Fruit fly (Drosophila melanogaster) whole organism, embryonic: ENCODE results near the gene eIF3d1.

Source experiments
- ATbp ChIP-seq: fragments of 200-800 bp; sonication (Bioruptor generic); optimal IDR thresholded peaks from 2 replicates; lab custom pipeline; 2017; ENCODE audit warnings: missing biosample characterization, mild to moderate bottlenecking, missing genetic modification characterization, missing genetic modification reagents
- Antp ChIP-seq: fragments of 200-800 bp; sonication (Bioruptor generic); optimal IDR thresholded peaks from 3 replicates; lab custom pipeline; 2016; ENCODE audit warnings: missing biosample characterization, missing genetic modification characterization
- Awh ChIP-seq: fragments of 200-800 bp; sonication (Bioruptor generic); IDR thresholded peaks from 2 replicates; pipeline ENCODE4, ENCODE4 v1.3.6; 2022; ENCODE audit warnings: missing biosample characterization, missing genetic modification characterization
- Bdp1 ChIP-seq: fragments of 200-800 bp; sonication (Bioruptor generic); optimal IDR thresholded peaks from 3 replicates; lab custom pipeline; 2016; ENCODE audit warnings: missing biosample characterization, missing genetic modification characterization
- Blimp-1 ChIP-seq: fragments of 200-800 bp; sonication (Bioruptor generic); optimal IDR thresholded peaks from 3 replicates; lab custom pipeline; 2018; ENCODE audit warnings: missing biosample characterization, missing genetic modification characterization, mild to moderate bottlenecking, moderate library complexity, missing genetic modification reagents
- CG10321 ChIP-seq: fragments of 200-800 bp; sonication (Bioruptor generic); IDR thresholded peaks from 2 replicates; pipeline ENCODE4 v1.3.6; 2022; ENCODE audit warnings: missing biosample characterization, missing genetic modification characterization
- CG10431 ChIP-seq: fragments of 200-800 bp; sonication (Bioruptor generic); optimal IDR thresholded peaks from 3 replicates; lab custom pipeline; 2018; ENCODE audit warnings: missing biosample characterization, mild to moderate bottlenecking, missing genetic modification characterization
- CG11093 ChIP-seq: fragments of 200-800 bp; sonication (Bioruptor generic); IDR thresholded peaks from 3 replicates; pipeline ENCODE4 v1.3.6; 2022; ENCODE audit warnings: missing biosample characterization, missing genetic modification characterization
- CG12236 ChIP-seq: fragments of 200-800 bp; sonication (Bioruptor generic); optimal IDR thresholded peaks from 2 replicates; lab custom pipeline; 2016; ENCODE audit warnings: missing biosample characterization, missing genetic modification characterization
- CG14860 ChIP-seq: fragments of 200-800 bp; sonication (Bioruptor generic); IDR thresholded peaks from 3 replicates; pipeline ENCODE4 v1.3.6; 2022; ENCODE audit warnings: missing biosample characterization, missing genetic modification characterization; ENCODE audit not compliant: partially characterized antibody
- CG17186 ChIP-seq: fragments of 200-800 bp; sonication (Bioruptor generic); optimal IDR thresholded peaks from 3 replicates; lab custom pipeline; 2017; ENCODE audit warnings: missing biosample characterization, missing genetic modification reagents, missing genetic modification characterization
- CG17328 ChIP-seq: fragments of 200-800 bp; sonication (Bioruptor generic); IDR thresholded peaks from 2 replicates; pipeline ENCODE4 v1.3.6; 2022; ENCODE audit warnings: missing biosample characterization, missing genetic modification characterization
- CG1832 ChIP-seq: fragments of 200-800 bp; sonication (Bioruptor generic); optimal IDR thresholded peaks from 2 replicates; lab custom pipeline; 2017; ENCODE audit warnings: missing biosample characterization, mild to moderate bottlenecking, missing genetic modification characterization, inconsistent platforms
- CG2889 ChIP-seq: fragments of 200-800 bp; sonication (Bioruptor generic); IDR thresholded peaks from 3 replicates; pipeline ENCODE4 v1.3.6; 2022; ENCODE audit warnings: missing biosample characterization, missing genetic modification characterization
- CG30403 ChIP-seq: fragments of 200-800 bp; sonication (Bioruptor generic); optimal IDR thresholded peaks from 3 replicates; lab custom pipeline; 2016; ENCODE audit warnings: missing biosample characterization, missing genetic modification characterization
- CG3163 ChIP-seq: fragments of 200-800 bp; sonication (Bioruptor generic); optimal IDR thresholded peaks from 3 replicates; lab custom pipeline; 2016; ENCODE audit warnings: missing biosample characterization, missing genetic modification characterization
- CG3726 ChIP-seq: fragments of 200-800 bp; sonication (Bioruptor generic); IDR thresholded peaks from 3 replicates; pipeline ENCODE4, ENCODE4 v1.3.6; 2022; ENCODE audit warnings: missing biosample characterization, missing genetic modification characterization
- CG3995 ChIP-seq: fragments of 200-800 bp; sonication (Bioruptor generic); optimal IDR thresholded peaks from 3 replicates; lab custom pipeline; 2016; ENCODE audit warnings: missing biosample characterization, missing genetic modification characterization
- CG43689 ChIP-seq: fragments of 200-800 bp; sonication (Bioruptor generic); IDR thresholded peaks from 2 replicates; pipeline ENCODE4 v1.3.6; 2022; ENCODE audit warnings: missing biosample characterization, missing genetic modification characterization
- CG6254 ChIP-seq: fragments of 200-800 bp; sonication (Bioruptor generic); optimal IDR thresholded peaks from 3 replicates; lab custom pipeline; 2017; ENCODE audit warnings: mild to moderate bottlenecking, missing biosample characterization, missing genetic modification reagents, missing genetic modification characterization
- CG6683 ChIP-seq: fragments of 200-800 bp; sonication (Bioruptor generic); optimal IDR thresholded peaks from 2 replicates; lab custom pipeline; 2017; ENCODE audit warnings: missing biosample characterization, mild to moderate bottlenecking, missing genetic modification characterization, missing genetic modification reagents
- CG8765 ChIP-seq: fragments of 200-800 bp; sonication (Bioruptor generic); IDR thresholded peaks from 2 replicates; pipeline ENCODE4 v1.3.6; 2022; ENCODE audit warnings: missing biosample characterization, missing genetic modification characterization
- CG9215 ChIP-seq: fragments of 200-800 bp; sonication (Bioruptor generic); IDR thresholded peaks from 2 replicates; pipeline ENCODE4 v1.3.6; 2022; ENCODE audit warnings: missing biosample characterization, missing genetic modification characterization
- CHES-1-like ChIP-seq: fragments of 200-800 bp; sonication (Bioruptor generic); optimal IDR thresholded peaks from 2 replicates; lab custom pipeline; 2016; ENCODE audit warnings: missing biosample characterization, missing genetic modification characterization
- D ChIP-seq, 2 experiments: fragments of 200-800 bp in 1 of 2; fragments of >200 bp in 1 of 2; sonication (Bioruptor generic) in 1 of 2; optimal IDR thresholded peaks; 2 replicates in 1 of 2; 3 replicates in 1 of 2; lab custom pipeline; 2017; ENCODE audit warnings: mild to moderate bottlenecking in 1 of 2, missing biosample characterization in 1 of 2, missing genetic modification characterization in 1 of 2, missing genetic modification reagents in 1 of 2
- D19A ChIP-seq: fragments of 200-800 bp; optimal IDR thresholded peaks from 3 replicates; lab custom pipeline; 2019; ENCODE audit warnings: missing biosample characterization, mild to moderate bottlenecking, missing genetic modification characterization, moderate library complexity
- Dip3 ChIP-seq: fragments of 200-800 bp; sonication (Bioruptor generic); optimal IDR thresholded peaks from 3 replicates; lab custom pipeline; 2016; ENCODE audit warnings: missing biosample characterization, missing genetic modification characterization
- Ets65A ChIP-seq: fragments of 200-800 bp; sonication (Bioruptor generic); peaks from one replicate; lab custom pipeline; 2016; ENCODE audit warnings: missing biosample characterization, missing genetic modification characterization
- H2.0 ChIP-seq: fragments of 200-800 bp; sonication (Bioruptor generic); IDR thresholded peaks from 2 replicates; pipeline ENCODE4 v1.3.6; 2022; ENCODE audit warnings: missing biosample characterization, missing genetic modification characterization
- Hsf ChIP-seq: fragments of 200-800 bp; sonication (Bioruptor generic); optimal IDR thresholded peaks from 3 replicates; lab custom pipeline; 2016; ENCODE audit warnings: missing biosample characterization, missing genetic modification characterization
- Jarid2 ChIP-seq: fragments of 200-800 bp; sonication (Bioruptor generic); optimal IDR thresholded peaks from 3 replicates; lab custom pipeline; 2017; ENCODE audit warnings: mild to moderate bottlenecking, missing biosample characterization, missing genetic modification reagents, missing genetic modification characterization
- MBD-R2 ChIP-seq: fragments of 200-800 bp; sonication (Bioruptor generic); IDR thresholded peaks from 2 replicates; pipeline ENCODE4 v1.3.6; 2022; ENCODE audit warnings: missing biosample characterization, missing genetic modification characterization
- Max ChIP-seq: fragments of 200-800 bp; sonication (Bioruptor generic); optimal IDR thresholded peaks from 2 replicates; lab custom pipeline; 2016; ENCODE audit warnings: missing biosample characterization, mild to moderate bottlenecking, missing genetic modification characterization
- Med ChIP-seq: fragments of 200-800 bp; sonication (Bioruptor generic); peaks from one replicate; lab custom pipeline; 2016; ENCODE audit warnings: missing biosample characterization, missing genetic modification characterization, mild to moderate bottlenecking, inconsistent platforms, moderate library complexity
- Myb ChIP-seq: fragments of 200-800 bp; sonication (Bioruptor generic); optimal IDR thresholded peaks from 2 replicates; lab custom pipeline; 2016; ENCODE audit warnings: missing biosample characterization, missing genetic modification characterization
- NC2β ChIP-seq: fragments of 200-800 bp; sonication (Bioruptor generic); optimal IDR thresholded peaks from 2 replicates; lab custom pipeline; 2016; ENCODE audit warnings: missing biosample characterization, missing genetic modification characterization
- Taf1 ChIP-seq: fragments of 200-800 bp; sonication (Bioruptor generic); IDR thresholded peaks from 2 replicates; pipeline ENCODE4 v1.3.6; 2022; ENCODE audit warnings: missing biosample characterization, missing genetic modification characterization
- abd-A ChIP-seq: fragments of 200-800 bp; sonication (Bioruptor generic); optimal IDR thresholded peaks from 3 replicates; lab custom pipeline; 2019; ENCODE audit warnings: missing biosample characterization, mild to moderate bottlenecking, missing genetic modification characterization, moderate library complexity
- bigmax ChIP-seq: fragments of 200-800 bp; sonication (Bioruptor generic); optimal IDR thresholded peaks from 2 replicates; lab custom pipeline; 2018; ENCODE audit warnings: missing biosample characterization, mild to moderate bottlenecking, missing genetic modification characterization
- chn ChIP-seq: fragments of 200-800 bp; sonication (Bioruptor generic); optimal IDR thresholded peaks from 2 replicates; lab custom pipeline; 2016; ENCODE audit warnings: missing biosample characterization, missing genetic modification characterization
- crol ChIP-seq: fragments of 200-800 bp; sonication (Bioruptor generic); IDR thresholded peaks from 2 replicates; pipeline ENCODE4 v1.3.6; 2022; ENCODE audit warnings: missing biosample characterization, missing genetic modification characterization
- fd102C ChIP-seq: fragments of 200-800 bp; sonication (Bioruptor generic); optimal IDR thresholded peaks from 2 replicates; lab custom pipeline; 2018; ENCODE audit warnings: missing biosample characterization, mild to moderate bottlenecking, missing genetic modification characterization, moderate library complexity
- fu2 ChIP-seq: fragments of 200-800 bp; sonication (Bioruptor generic); optimal IDR thresholded peaks from 2 replicates; lab custom pipeline; 2016; ENCODE audit warnings: missing biosample characterization, missing genetic modification characterization
- jigr1 ChIP-seq: fragments of 200-800 bp; sonication (Bioruptor generic); IDR thresholded peaks from 3 replicates; pipeline ENCODE4 v1.3.6; 2022; ENCODE audit warnings: missing biosample characterization, missing genetic modification characterization
- lab ChIP-seq: fragments of 200-800 bp; sonication (Bioruptor generic); optimal IDR thresholded peaks from 3 replicates; lab custom pipeline; 2017; ENCODE audit warnings: missing biosample characterization, missing genetic modification characterization, mild to moderate bottlenecking, moderate library complexity, missing genetic modification reagents
- peb ChIP-seq: fragments of 200-800 bp; sonication (Bioruptor generic); IDR thresholded peaks from 2 replicates; pipeline ENCODE4 v1.3.6; 2022; ENCODE audit warnings: missing biosample characterization, missing genetic modification characterization
- pzg ChIP-seq: fragments of 200-800 bp; sonication (Bioruptor generic); optimal IDR thresholded peaks from 3 replicates; lab custom pipeline; 2018; ENCODE audit warnings: missing biosample characterization, mild to moderate bottlenecking, missing genetic modification characterization, moderate library complexity
- schlank ChIP-seq: fragments of 200-800 bp; sonication (Bioruptor generic); optimal IDR thresholded peaks from 2 replicates; lab custom pipeline; 2018; ENCODE audit warnings: missing biosample characterization, mild to moderate bottlenecking, missing genetic modification characterization
- stc ChIP-seq: fragments of 200-800 bp; sonication (Bioruptor generic); IDR thresholded peaks from 2 replicates; pipeline ENCODE4 v1.3.6; 2022; ENCODE audit warnings: missing biosample characterization, missing genetic modification characterization
- sug ChIP-seq: fragments of 200-800 bp; optimal IDR thresholded peaks from 2 replicates; lab custom pipeline; 2019; ENCODE audit warnings: missing biosample characterization, mild to moderate bottlenecking, missing genetic modification characterization, moderate library complexity

The eIF3d1 gene

dm6 chr3R:23649831-23650230 lies 30.0 kb upstream of the eIF3d1 start (continued):
- TF ChIP-seq Hsf (no peak), Taf1 (GFP tag; lab: Robert Waterston, UW) (no peak), Ets65A (GFP tag; lab: Kevin White, UChicago) (peak; percentile 63), CG10321 (GFP tag; lab: Robert Waterston, UW) (no peak), CG8765 (GFP tag; lab: Robert Waterston, UW) (no peak), fu2 (GFP tag; lab: Kevin White, UChicago) (no peak), abd-A (tag; lab: Kevin White, UChicago) (peak; percentile 90), crol (GFP tag; lab: Robert Waterston, UW) (peak; percentile 48; the same call in 1 of the 2 replicates), peb (no peak), CG17328 (GFP tag; lab: Robert Waterston, UW) (no peak), chn (no peak), Med (peak; percentile 32), H2.0 (GFP tag; lab: Robert Waterston, UW) (no peak)

- TF ChIP-seq CG6254 (GFP tag; lab: Kevin White, UChicago), result no peak
- peak; percentile 50; the same call in 1 of the 2 replicates for TF ChIP-seq stc
- TF ChIP-seq CG3726 (GFP tag; lab: Robert Waterston, UW), result peak; percentile 52; the same call in 1 of the 3 replicates
- TF ChIP-seq CG43689 (GFP tag; lab: Robert Waterston, UW), result peak; percentile 58; the same call in 1 of the 2 replicates
- no peak for TF ChIP-seq Blimp-1 (GFP tag; lab: Kevin White, UChicago)
- TF ChIP-seq pzg, result peak; percentile 2
- peak; percentile 12 for TF ChIP-seq CG30403 (GFP tag; lab: Kevin White, UChicago)
- TF ChIP-seq CG3995 (GFP tag; lab: Kevin White, UChicago), result peak; percentile 60
- TF ChIP-seq Awh (GFP tag; lab: Robert Waterston, UW), result 0 out of 2 replicates have a peak, but pooled peaks have one; percentile 21
- no peak for TF ChIP-seq Max (GFP tag; lab: Kevin White, UChicago)
- peak; percentile 34; the same call in 1 of the 2 replicates for TF ChIP-seq MBD-R2
- TF ChIP-seq lab (GFP tag; lab: Kevin White, UChicago), result peak; percentile 92
- TF ChIP-seq jigr1 (GFP tag; lab: Robert Waterston, UW), result no peak
- no peak for TF ChIP-seq CG17186
- TF ChIP-seq CG14860 (GFP tag; lab: Robert Waterston, UW), result no peak
- TF ChIP-seq sug (tag; lab: Kevin White, UChicago), result peak; percentile 51
- peak; percentile 41 for TF ChIP-seq Jarid2
- peak; percentile 5 for TF ChIP-seq Antp (GFP tag; lab: Kevin White, UChicago)
- no peak for TF ChIP-seq fd102C (GFP tag; lab: Kevin White, UChicago)
- peak; percentile 50 for TF ChIP-seq CG3163 (GFP tag; lab: Kevin White, UChicago)
- no peak for TF ChIP-seq D (optimal IDR thresholded peaks at IDR 0.05; lab: Kevin White, UChicago)
- no peak for TF ChIP-seq D (GFP tag; optimal IDR thresholded peaks at IDR 0.05; lab: Kevin White, UChicago)
- no peak for TF ChIP-seq CG10431 (GFP tag; lab: Kevin White, UChicago)
- TF ChIP-seq Bdp1 (GFP tag; lab: Kevin White, UChicago), result peak; percentile 54
- TF ChIP-seq CG11093, result no peak
- no peak for TF ChIP-seq CG2889 (GFP tag; lab: Robert Waterston, UW)
- TF ChIP-seq Myb (GFP tag; lab: Kevin White, UChicago), result no peak
- TF ChIP-seq D19A (tag; lab: Kevin White, UChicago), result no peak
- TF ChIP-seq bigmax (GFP tag; lab: Kevin White, UChicago), result no peak
- no peak for TF ChIP-seq CG9215 (GFP tag; lab: Robert Waterston, UW)
- TF ChIP-seq CG1832 (GFP tag; lab: Kevin White, UChicago), result no peak
- peak; percentile 33 for TF ChIP-seq ATbp (GFP tag; lab: Kevin White, UChicago)
- TF ChIP-seq CG6683 (GFP tag; lab: Kevin White, UChicago), result peak; percentile 69
- peak; percentile 67 for TF ChIP-seq Dip3
- peak; percentile 60 for TF ChIP-seq CHES-1-like (GFP tag; lab: Kevin White, UChicago)
- peak; percentile 83 for TF ChIP-seq schlank (tag; lab: Kevin White, UChicago)
- TF ChIP-seq CG12236 (GFP tag; lab: Kevin White, UChicago), result peak; percentile 38
- no peak for TF ChIP-seq NC2β (GFP tag; lab: Kevin White, UChicago)
Measured at dm6 chr3R:23652525-23653108, 27.2 kb upstream of the eIF3d1 start.
